Worm (Caenorhabditis elegans) whole organism, midembryonic: ENCODE results near the gene F32H5.3.

Source experiments
- T22C8.4 ChIP-seq: fragments of 200-800 bp; sonication (Bioruptor generic); IDR thresholded peaks from 2 replicates; pipeline ENCODE4 v1.3.6; 2022; ENCODE audit warnings: missing genetic modification characterization, missing compliant biosample characterization
- cog-1 ChIP-seq: sonication (generic microtip); optimal IDR thresholded peaks from 2 replicates; lab custom pipeline; 2016; ENCODE audit warnings: missing genetic modification characterization, missing compliant biosample characterization
- flt-1 ChIP-seq: fragments of 200-800 bp; sonication (Bioruptor generic); IDR thresholded peaks from 2 replicates; pipeline ENCODE4 v1.3.6; 2022; ENCODE audit warnings: missing genetic modification characterization, missing compliant biosample characterization
- klf-2 ChIP-seq: fragments of 200-800 bp; sonication (Bioruptor generic); conservative IDR thresholded peaks from 2 replicates; pipeline ENCODE4 v1.3.6; 2022; ENCODE audit warnings: missing genetic modification reagents, missing genetic modification characterization, missing compliant biosample characterization
- med-1 ChIP-seq: sonication (generic microtip); optimal IDR thresholded peaks from 2 replicates; lab custom pipeline; 2017; ENCODE audit warnings: missing genetic modification characterization, mild to moderate bottlenecking, missing compliant biosample characterization, antibody characterized with exemption, missing genetic modification reagents; ENCODE audit not compliant: insufficient read depth
- ref-1 ChIP-seq: fragments of 200-800 bp; sonication (Bioruptor generic); conservative IDR thresholded peaks from 2 replicates; pipeline ENCODE4 v1.3.6; 2022; ENCODE audit warnings: missing genetic modification reagents, missing genetic modification characterization, missing compliant biosample characterization
- tab-1 ChIP-seq: fragments of 200-800 bp; sonication (Bioruptor generic); IDR thresholded peaks from 2 replicates; pipeline ENCODE4 v1.3.6; 2022; ENCODE audit warnings: missing genetic modification characterization, missing compliant biosample characterization
- ztf-23 ChIP-seq: fragments of 200-800 bp; sonication (Bioruptor generic); IDR thresholded peaks from 2 replicates; pipeline ENCODE4 v1.3.6; 2022; ENCODE audit warnings: missing genetic modification reagents, missing genetic modification characterization, missing compliant biosample characterization
- ztf-29 ChIP-seq: fragments of 200-800 bp; sonication (Bioruptor generic); IDR thresholded peaks from 2 replicates; pipeline ENCODE4 v1.3.6; 2022; ENCODE audit warnings: missing genetic modification reagents, missing genetic modification characterization, missing compliant biosample characterization

The F32H5.3 gene

DNA sequence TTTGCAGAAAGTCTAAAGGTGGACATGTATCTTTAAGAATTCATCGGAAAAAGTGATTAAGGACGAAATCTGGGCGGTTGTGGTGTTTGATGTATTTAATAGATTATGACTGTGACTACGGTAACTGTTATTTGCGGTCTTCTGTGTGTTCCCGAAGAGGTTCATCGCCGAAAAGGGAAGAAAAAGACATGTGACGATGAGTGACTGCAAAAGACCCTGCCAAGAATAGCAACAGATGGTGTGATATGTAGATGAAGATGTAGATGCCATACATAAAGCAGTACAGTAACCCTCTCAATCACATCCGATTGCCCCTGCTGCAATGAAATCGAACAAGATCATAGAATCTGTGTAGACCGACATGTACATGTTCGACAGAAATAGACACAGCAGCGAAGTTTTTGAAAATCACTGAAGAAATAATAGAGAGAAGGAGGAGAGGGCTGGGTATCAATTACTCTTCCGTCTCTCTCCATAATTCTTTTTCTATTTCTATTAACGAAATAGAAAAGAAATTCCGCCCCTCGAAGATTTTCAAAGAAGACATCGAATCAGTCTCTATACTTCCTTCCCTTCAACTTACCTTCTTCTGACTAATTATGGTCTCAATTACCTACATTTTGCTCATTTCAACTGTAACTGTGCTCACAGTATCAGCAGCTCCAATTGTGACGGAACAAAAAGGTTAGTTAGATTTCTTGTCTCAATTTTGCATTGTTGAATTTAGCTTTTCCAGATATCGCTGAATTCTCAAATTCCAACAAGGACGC, at the start of gene F32H5.3:
Gene F32H5.3, plus strand, starts transcription at position 513 of the 770 bp plus-strand sequence.
- TF ChIP-seq cog-1 (tag; lab: Kevin White, UChicago), result no peak
- no peak for TF ChIP-seq klf-2
- no peak for TF ChIP-seq ztf-23 (GFP tag; lab: Robert Waterston, UW)
- TF ChIP-seq med-1, result no peak
- no peak for TF ChIP-seq ztf-29 (GFP tag; lab: Robert Waterston, UW)
- TF ChIP-seq tab-1, result no peak
- no peak for TF ChIP-seq ref-1 (GFP tag; lab: Robert Waterston, UW)
- no peak for TF ChIP-seq flt-1 (GFP tag; lab: Robert Waterston, UW)
- no peak for TF ChIP-seq T22C8.4 (GFP tag; lab: Robert Waterston, UW)

DNA sequence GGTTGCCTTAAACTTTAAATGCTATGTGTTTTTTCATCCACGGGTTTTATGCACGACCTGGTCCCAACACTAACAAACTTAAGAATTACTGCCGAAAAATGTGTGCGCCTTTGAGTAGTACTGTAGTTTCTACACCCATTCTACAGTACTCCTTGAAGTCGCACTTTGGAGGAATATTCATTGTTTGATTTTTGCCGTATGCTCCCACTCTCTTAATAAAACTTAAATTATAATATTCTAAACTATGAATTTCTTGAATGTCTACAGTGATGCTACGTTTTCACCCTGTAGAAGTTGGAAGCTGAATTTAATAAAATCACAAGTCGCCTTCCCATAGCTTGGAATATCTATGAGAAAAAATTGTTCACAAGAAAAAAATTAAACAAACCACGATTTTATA, 49.3 kb upstream of the F32H5.3 start:
- TF ChIP-seq ztf-23 (GFP tag; lab: Robert Waterston, UW) (no peak), T22C8.4 (GFP tag; lab: Robert Waterston, UW) (no peak), flt-1 (GFP tag; lab: Robert Waterston, UW) (no peak), med-1 (no peak), klf-2 (no peak), ref-1 (GFP tag; lab: Robert Waterston, UW) (no peak), cog-1 (tag; lab: Kevin White, UChicago) (no peak)

DNA sequence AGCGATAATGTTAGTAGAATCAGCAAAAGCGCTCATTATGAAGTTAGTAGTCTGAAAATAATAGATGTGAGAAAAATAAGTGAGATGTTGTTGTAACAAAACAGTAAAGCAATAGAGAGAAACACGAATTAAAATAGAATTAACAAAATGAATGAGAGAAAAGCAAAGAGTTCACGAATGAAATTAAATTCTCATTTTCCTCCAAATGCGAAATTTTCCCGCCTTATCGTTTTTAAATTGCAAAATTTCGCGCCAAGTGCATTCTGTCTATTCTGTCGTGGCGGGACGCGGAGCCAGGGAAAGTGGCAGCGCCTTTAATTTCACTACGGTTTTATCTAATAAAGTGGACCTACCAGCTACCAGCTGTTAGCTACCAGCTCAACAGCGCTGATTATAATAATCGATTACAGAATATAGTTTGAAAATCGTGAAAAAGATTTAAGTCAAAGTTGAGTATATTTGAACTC, 46.9 kb upstream of the F32H5.3 start, which contains the start of gene nasp-2:
Gene nasp-2, minus strand, starts transcription at position 51 of the 467 bp plus-strand sequence.
- TF ChIP-seq flt-1 (GFP tag; lab: Robert Waterston, UW) (no peak), ref-1 (GFP tag; lab: Robert Waterston, UW) (no peak), tab-1 (no peak), ztf-29 (GFP tag; lab: Robert Waterston, UW) (no peak), ztf-23 (GFP tag; lab: Robert Waterston, UW) (no peak), klf-2 (no peak), T22C8.4 (GFP tag; lab: Robert Waterston, UW) (no peak), cog-1 (tag; lab: Kevin White, UChicago) (no peak), med-1 (no peak)

DNA sequence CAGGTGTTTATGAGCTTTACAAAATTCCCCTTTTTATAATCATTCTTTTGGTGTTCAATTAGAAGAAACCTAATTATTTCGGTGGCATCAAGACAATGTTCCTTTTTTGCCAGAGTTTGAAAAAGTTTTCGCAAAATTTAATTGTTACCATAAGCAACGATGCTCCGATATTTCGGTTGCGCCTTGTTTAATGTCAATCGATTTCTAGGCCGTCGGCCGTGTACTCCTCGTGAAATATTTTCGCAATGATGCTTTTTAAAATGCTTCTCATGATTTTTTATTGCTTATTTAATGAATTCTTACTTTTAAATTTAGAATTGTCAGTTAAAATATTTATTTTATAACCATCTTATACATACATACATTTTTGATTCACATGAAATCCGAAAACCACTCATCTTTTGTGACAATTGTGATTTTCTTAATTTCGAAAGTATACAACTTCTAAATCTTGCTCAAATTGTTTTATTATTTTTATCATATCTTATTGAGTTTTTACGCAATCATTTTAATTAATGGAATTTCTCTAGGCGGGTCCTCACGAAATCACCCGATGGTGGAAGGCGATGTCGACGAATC, 46.0 kb upstream of the F32H5.3 start, which contains the start of gene C50B6.3:
Gene C50B6.3, plus strand, starts transcription at position 529 of the 579 bp plus-strand sequence.
- TF ChIP-seq ztf-23 (GFP tag; lab: Robert Waterston, UW) (0 out of 2 replicates have a peak, but pooled peaks have one; percentile 62), med-1 (no peak), ztf-29 (GFP tag; lab: Robert Waterston, UW) (no peak), T22C8.4 (GFP tag; lab: Robert Waterston, UW) (peak; percentile 69)

DNA sequence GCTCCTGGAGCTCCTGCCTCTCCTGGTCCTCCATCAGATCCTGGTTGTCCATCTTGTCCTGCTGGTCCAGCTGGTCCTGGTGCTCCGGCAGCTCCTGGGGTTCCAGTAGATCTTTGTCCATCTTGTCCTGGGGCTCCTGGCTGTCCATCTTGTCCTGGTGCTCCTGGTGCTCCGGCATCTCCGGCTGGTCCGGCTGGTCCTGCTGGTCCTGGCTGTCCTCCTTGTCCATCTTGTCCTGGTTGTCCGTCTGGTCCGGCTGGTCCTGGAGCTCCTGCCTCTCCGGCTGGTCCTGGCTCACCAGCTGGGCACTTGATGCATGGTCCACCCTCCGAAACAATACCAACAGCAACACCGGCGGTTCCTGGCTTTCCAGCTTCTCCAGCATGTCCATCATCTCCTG, 41.9 kb upstream of the F32H5.3 start:
- TF ChIP-seq tab-1 (0 out of 2 replicates have a peak, but pooled peaks have one; percentile 31), klf-2 (0 out of 2 replicates have a peak, but pooled peaks have one; percentile 8)

DNA sequence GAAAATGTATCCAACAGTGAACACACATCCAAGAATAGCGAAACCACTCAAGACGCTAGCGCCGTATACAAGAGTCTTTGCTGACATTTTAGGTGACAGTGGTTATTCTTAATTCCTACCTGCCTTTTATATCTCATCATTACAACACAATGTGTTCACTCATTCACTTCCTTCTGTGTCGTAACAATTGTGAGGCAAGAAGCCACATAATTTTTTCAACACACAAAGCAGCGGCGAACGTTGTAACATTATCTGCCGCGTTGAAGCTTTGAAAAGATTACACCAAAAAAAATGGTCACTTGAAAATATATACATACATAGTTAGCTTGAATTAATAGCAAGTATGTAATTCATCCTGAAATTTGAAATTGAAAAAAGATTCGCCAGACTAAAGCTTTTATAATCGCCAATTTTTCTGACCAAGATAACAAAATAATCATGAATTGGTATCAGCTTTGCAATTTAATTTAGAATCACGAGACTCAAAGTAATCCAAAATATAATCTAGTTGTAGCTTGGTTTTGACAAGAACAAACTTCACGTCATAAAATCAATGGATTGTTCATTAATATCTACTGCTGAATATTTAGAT, 41.1 kb upstream of the F32H5.3 start, which contains the start of the genes col-161 and srh-18:
Gene col-161, minus strand, starts transcription at position 101 of the 592 bp plus-strand sequence.
Gene srh-18, plus strand, starts transcription at position 542 of the 592 bp plus-strand sequence.
- TF ChIP-seq ztf-29 (GFP tag; lab: Robert Waterston, UW) (no peak), T22C8.4 (GFP tag; lab: Robert Waterston, UW) (no peak), med-1 (no peak), klf-2 (no peak), cog-1 (tag; lab: Kevin White, UChicago) (no peak), ref-1 (GFP tag; lab: Robert Waterston, UW) (no peak), ztf-23 (GFP tag; lab: Robert Waterston, UW) (no peak), flt-1 (GFP tag; lab: Robert Waterston, UW) (no peak), tab-1 (no peak)

DNA sequence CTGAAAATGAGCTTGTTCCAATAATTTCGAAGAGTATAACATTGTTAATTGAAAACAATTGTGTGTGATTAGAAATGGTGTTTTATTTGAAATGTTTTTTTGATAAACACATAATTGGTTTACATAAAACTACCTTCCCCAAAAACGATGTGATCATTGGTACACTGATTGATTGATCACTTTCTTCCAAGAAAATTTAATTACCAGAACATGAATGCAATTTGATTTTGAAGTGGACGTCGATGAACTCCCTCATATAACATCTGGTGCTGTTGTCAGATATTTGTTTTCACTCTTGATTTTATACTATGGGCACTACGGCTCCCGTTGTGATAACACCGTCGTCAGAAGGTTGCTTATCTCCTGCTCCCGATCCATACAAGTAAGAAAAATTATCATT, 38.5 kb upstream of the F32H5.3 start, which contains the start of gene srh-15:
Gene srh-15, plus strand, starts transcription at position 301 of the 400 bp plus-strand sequence.
- no peak for TF ChIP-seq ref-1 (GFP tag; lab: Robert Waterston, UW)
- no peak for TF ChIP-seq flt-1 (GFP tag; lab: Robert Waterston, UW)
- no peak for TF ChIP-seq ztf-23 (GFP tag; lab: Robert Waterston, UW)
- TF ChIP-seq klf-2, result no peak
- no peak for TF ChIP-seq T22C8.4 (GFP tag; lab: Robert Waterston, UW)
- no peak for TF ChIP-seq cog-1 (tag; lab: Kevin White, UChicago)
- TF ChIP-seq tab-1, result no peak
- TF ChIP-seq med-1, result no peak

DNA sequence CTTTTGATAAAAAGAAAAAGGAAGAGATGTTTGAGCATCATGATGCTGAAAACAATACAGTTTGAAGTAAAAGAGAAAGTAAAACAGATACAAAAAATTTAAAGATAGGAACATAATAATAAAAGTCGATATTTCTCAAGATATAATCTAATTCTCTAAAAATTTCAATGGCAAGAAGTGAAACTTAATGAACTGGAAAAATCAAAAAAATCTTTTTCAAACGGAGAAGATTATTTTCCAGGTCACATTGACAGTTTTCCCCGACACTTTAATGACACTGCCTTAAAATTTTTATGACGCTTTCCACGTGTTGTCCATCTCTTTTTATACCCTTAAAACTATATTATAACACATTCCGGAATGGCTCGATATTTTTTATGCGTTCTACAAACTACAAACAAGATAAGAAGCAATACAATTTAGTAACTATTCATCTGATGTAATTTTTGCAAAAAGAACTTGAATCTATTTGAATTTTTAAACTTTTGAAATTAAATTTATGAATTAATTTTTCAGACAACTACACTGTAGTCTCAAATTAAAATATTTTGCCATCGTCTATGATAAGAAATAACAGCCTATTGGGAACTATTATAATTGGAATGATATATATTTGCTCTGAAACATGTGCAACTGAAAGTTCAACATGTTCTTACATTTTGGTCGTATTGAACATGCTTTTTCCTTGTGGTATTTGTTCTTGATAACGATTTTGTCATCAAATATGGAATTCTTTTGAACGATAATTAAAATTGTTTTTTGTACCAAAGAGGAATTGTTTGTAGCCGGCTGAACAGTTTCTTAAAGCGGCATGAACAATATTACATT, 34.0 kb upstream of the F32H5.3 start, which contains the start of gene C50B6.7:
Gene C50B6.7, minus strand, starts transcription at position 51 of the 828 bp plus-strand sequence.
- TF ChIP-seq ztf-23 (GFP tag; lab: Robert Waterston, UW), result no peak
- TF ChIP-seq cog-1 (tag; lab: Kevin White, UChicago), result no peak
- TF ChIP-seq med-1, result no peak
- no peak for TF ChIP-seq ztf-29 (GFP tag; lab: Robert Waterston, UW)
- TF ChIP-seq klf-2, result no peak
- TF ChIP-seq flt-1 (GFP tag; lab: Robert Waterston, UW), result no peak
- TF ChIP-seq ref-1 (GFP tag; lab: Robert Waterston, UW), result no peak
- TF ChIP-seq T22C8.4 (GFP tag; lab: Robert Waterston, UW), result no peak
- TF ChIP-seq tab-1, result no peak
